Fruit fly (Drosophila melanogaster) whole organism, embryonic: ENCODE measurements around the gene CG7781.
A peak's percentile ranks its signal among the peaks of the same experiment; 100 is the strongest.

ENCODE experiments used
- Adf1 ChIP-seq: fragments of 200-800 bp; sonication (Bioruptor generic); IDR thresholded peaks from 2 replicates; pipeline ENCODE4 v1.3.6; 2022; ENCODE audit warnings: missing biosample characterization, missing genetic modification characterization
- Atf-2 ChIP-seq: fragments of 200-800 bp; sonication (Bioruptor generic); optimal IDR thresholded peaks from 2 replicates; lab custom pipeline; 2016; ENCODE audit warnings: missing biosample characterization, missing genetic modification characterization
- Awh ChIP-seq: fragments of 200-800 bp; sonication (Bioruptor generic); IDR thresholded peaks from 2 replicates; pipeline ENCODE4, ENCODE4 v1.3.6; 2022; ENCODE audit warnings: missing biosample characterization, missing genetic modification characterization
- BtbVII ChIP-seq: fragments of 200-800 bp; sonication (Bioruptor generic); optimal IDR thresholded peaks from 3 replicates; lab custom pipeline; 2017; ENCODE audit warnings: missing biosample characterization, mild to moderate bottlenecking, missing genetic modification characterization
- CG10321 ChIP-seq: fragments of 200-800 bp; sonication (Bioruptor generic); IDR thresholded peaks from 2 replicates; pipeline ENCODE4 v1.3.6; 2022; ENCODE audit warnings: missing biosample characterization, missing genetic modification characterization
- CG10462 ChIP-seq: fragments of 200-800 bp; sonication (Bioruptor generic); optimal IDR thresholded peaks from 2 replicates; lab custom pipeline; 2016; ENCODE audit warnings: missing biosample characterization, missing genetic modification characterization
- CG15696 ChIP-seq: fragments of 200-800 bp; sonication (Bioruptor generic); optimal IDR thresholded peaks from 2 replicates; lab custom pipeline; 2019; ENCODE audit warnings: missing biosample characterization, mild to moderate bottlenecking, missing genetic modification characterization, moderate library complexity
- CG1603 ChIP-seq: fragments of 200-800 bp; sonication (Bioruptor generic); optimal IDR thresholded peaks from 2 replicates; lab custom pipeline; 2019; ENCODE audit warnings: missing biosample characterization, mild to moderate bottlenecking, missing genetic modification characterization, moderate library complexity
- CG17328 ChIP-seq: fragments of 200-800 bp; sonication (Bioruptor generic); IDR thresholded peaks from 2 replicates; pipeline ENCODE4 v1.3.6; 2022; ENCODE audit warnings: missing biosample characterization, missing genetic modification characterization
- CG1832 ChIP-seq: fragments of 200-800 bp; sonication (Bioruptor generic); optimal IDR thresholded peaks from 2 replicates; lab custom pipeline; 2017; ENCODE audit warnings: missing biosample characterization, mild to moderate bottlenecking, missing genetic modification characterization, inconsistent platforms
- CG3163 ChIP-seq: fragments of 200-800 bp; sonication (Bioruptor generic); optimal IDR thresholded peaks from 3 replicates; lab custom pipeline; 2016; ENCODE audit warnings: missing biosample characterization, missing genetic modification characterization
- CG34376 ChIP-seq: fragments of 200-800 bp; sonication (Bioruptor generic); optimal IDR thresholded peaks from 2 replicates; lab custom pipeline; 2018; ENCODE audit warnings: missing biosample characterization, mild to moderate bottlenecking, missing genetic modification characterization
- CG4328 ChIP-seq: fragments of 200-800 bp; sonication (Bioruptor generic); optimal IDR thresholded peaks from 3 replicates; lab custom pipeline; 2017; ENCODE audit warnings: missing biosample characterization, missing genetic modification reagents, missing genetic modification characterization
- CG5180 ChIP-seq: fragments of 200-800 bp; sonication (Bioruptor generic); optimal IDR thresholded peaks from 3 replicates; lab custom pipeline; 2017; ENCODE audit warnings: missing biosample characterization, missing genetic modification characterization, mild to moderate bottlenecking, moderate library complexity, missing genetic modification reagents
- CG6683 ChIP-seq: fragments of 200-800 bp; sonication (Bioruptor generic); optimal IDR thresholded peaks from 2 replicates; lab custom pipeline; 2017; ENCODE audit warnings: missing biosample characterization, mild to moderate bottlenecking, missing genetic modification characterization, missing genetic modification reagents
- CG7357 ChIP-seq: fragments of 200-800 bp; sonication (Bioruptor generic); IDR thresholded peaks from 3 replicates; pipeline ENCODE4 v1.3.6; 2022; ENCODE audit warnings: missing biosample characterization, missing genetic modification characterization
- CG7745 ChIP-seq: fragments of 200-800 bp; sonication (Bioruptor generic); optimal IDR thresholded peaks from 2 replicates; lab custom pipeline; 2018; ENCODE audit warnings: missing biosample characterization, mild to moderate bottlenecking, missing genetic modification characterization, moderate library complexity
- CG7928 ChIP-seq: fragments of 200-800 bp; sonication (Bioruptor generic); optimal IDR thresholded peaks from 2 replicates; lab custom pipeline; 2017; ENCODE audit warnings: missing biosample characterization, mild to moderate bottlenecking, missing genetic modification characterization
- CTCF ChIP-seq: fragments of 200-800 bp; sonication (Bioruptor generic); optimal IDR thresholded peaks from 2 replicates; lab custom pipeline; 2017; ENCODE audit warnings: missing biosample characterization, mild to moderate bottlenecking, missing genetic modification characterization, moderate library complexity
- D19B ChIP-seq: fragments of 200-800 bp; sonication (Bioruptor generic); optimal IDR thresholded peaks from 2 replicates; lab custom pipeline; 2017; ENCODE audit warnings: missing biosample characterization, mild to moderate bottlenecking, missing genetic modification characterization
- Deaf1 ChIP-seq: fragments of 200-800 bp; optimal IDR thresholded peaks from 3 replicates; lab custom pipeline; 2019; ENCODE audit warnings: missing biosample characterization, mild to moderate bottlenecking, missing genetic modification characterization, moderate library complexity
- Fer2 ChIP-seq: fragments of 200-800 bp; sonication (Bioruptor generic); optimal IDR thresholded peaks from 2 replicates; lab custom pipeline; 2018; ENCODE audit warnings: missing biosample characterization, mild to moderate bottlenecking, missing genetic modification characterization, moderate library complexity
- Hey ChIP-seq: fragments of 200-800 bp; sonication (Bioruptor generic); optimal IDR thresholded peaks from 3 replicates; lab custom pipeline; 2018; ENCODE audit warnings: missing biosample characterization, mild to moderate bottlenecking, missing genetic modification characterization
- HmgZ ChIP-seq: fragments of 200-800 bp; sonication (Bioruptor generic); optimal IDR thresholded peaks from 2 replicates; lab custom pipeline; 2018; ENCODE audit warnings: missing biosample characterization, mild to moderate bottlenecking, missing genetic modification characterization
- MBD-R2 ChIP-seq: fragments of 200-800 bp; sonication (Bioruptor generic); IDR thresholded peaks from 2 replicates; pipeline ENCODE4 v1.3.6; 2022; ENCODE audit warnings: missing biosample characterization, missing genetic modification characterization
- Med ChIP-seq: fragments of 200-800 bp; sonication (Bioruptor generic); peaks from one replicate; lab custom pipeline; 2016; ENCODE audit warnings: missing biosample characterization, missing genetic modification characterization, mild to moderate bottlenecking, inconsistent platforms, moderate library complexity
- Oaz ChIP-seq: fragments of 200-800 bp; sonication (Bioruptor generic); IDR thresholded peaks from 2 replicates; pipeline ENCODE4 v1.3.6; 2022; ENCODE audit warnings: missing biosample characterization, missing genetic modification characterization
- Side ChIP-seq: fragments of 200-800 bp; sonication (Bioruptor generic); optimal IDR thresholded peaks from 2 replicates; lab custom pipeline; 2016; ENCODE audit warnings: missing biosample characterization, missing genetic modification characterization
- Tbp ChIP-seq: fragments of >200 bp; optimal IDR thresholded peaks from 2 replicates; lab custom pipeline; 2018; ENCODE audit warnings: missing biosample characterization, missing genetic modification characterization
- Trl ChIP-seq, 3 experiments: fragments of >200 bp in 2 of 3; fragments of 200-800 bp in 1 of 3; sonication (Bioruptor generic) in 1 of 3; optimal IDR thresholded peaks; 2 replicates in 1 of 3; 3 replicates in 2 of 3; lab custom pipeline; 2016 to 2017; ENCODE audit warnings: missing biosample characterization in 1 of 3, missing genetic modification characterization in 1 of 3
- abd-A ChIP-seq: fragments of 200-800 bp; sonication (Bioruptor generic); optimal IDR thresholded peaks from 3 replicates; lab custom pipeline; 2019; ENCODE audit warnings: missing biosample characterization, mild to moderate bottlenecking, missing genetic modification characterization, moderate library complexity
- bbx ChIP-seq: fragments of 200-800 bp; sonication (Bioruptor generic); IDR thresholded peaks from 2 replicates; pipeline ENCODE4 v1.3.6; 2022; ENCODE audit warnings: missing biosample characterization, missing genetic modification characterization; ENCODE audit not compliant: partially characterized antibody
- cato ChIP-seq: fragments of 200-800 bp; sonication (Bioruptor generic); optimal IDR thresholded peaks from 2 replicates; lab custom pipeline; 2016; ENCODE audit warnings: missing biosample characterization, missing genetic modification characterization, borderline replicate concordance
- chm ChIP-seq: fragments of 200-800 bp; sonication (Bioruptor generic); IDR thresholded peaks from 2 replicates; pipeline ENCODE4 v1.3.6; 2022; ENCODE audit warnings: missing biosample characterization, missing genetic modification characterization
- ems ChIP-seq: fragments of 200-800 bp; sonication (Bioruptor generic); optimal IDR thresholded peaks from 3 replicates; lab custom pipeline; 2016; ENCODE audit warnings: missing biosample characterization, missing genetic modification characterization
- exex ChIP-seq: fragments of 200-800 bp; sonication (Bioruptor generic); optimal IDR thresholded peaks from 4 replicates; lab custom pipeline; 2018; ENCODE audit warnings: missing biosample characterization, mild to moderate bottlenecking, missing genetic modification characterization, moderate library complexity
- gsb-n ChIP-seq: fragments of 200-800 bp; sonication (Bioruptor generic); optimal IDR thresholded peaks from 3 replicates; lab custom pipeline; 2018; ENCODE audit warnings: missing biosample characterization, mild to moderate bottlenecking, missing genetic modification characterization
- kay ChIP-seq: fragments of 200-800 bp; sonication (Bioruptor generic); optimal IDR thresholded peaks from 2 replicates; lab custom pipeline; 2016; ENCODE audit warnings: missing biosample characterization, missing genetic modification characterization
- lab ChIP-seq: fragments of 200-800 bp; sonication (Bioruptor generic); optimal IDR thresholded peaks from 3 replicates; lab custom pipeline; 2017; ENCODE audit warnings: missing biosample characterization, missing genetic modification characterization, mild to moderate bottlenecking, moderate library complexity, missing genetic modification reagents
- lov ChIP-seq, 2 experiments: fragments of 200-800 bp in 1 of 2; fragments of >200 bp in 1 of 2; sonication (Bioruptor generic) in 1 of 2; IDR thresholded peaks in 1 of 2; optimal IDR thresholded peaks in 1 of 2; 2 replicates in 1 of 2; 3 replicates in 1 of 2; pipeline versions ENCODE4 v1.3.6 to Lab custom; 2017 to 2022; ENCODE audit warnings: missing biosample characterization in 1 of 2, missing genetic modification characterization in 1 of 2
- luna ChIP-seq: fragments of 200-800 bp; sonication (Bioruptor generic); optimal IDR thresholded peaks from 2 replicates; lab custom pipeline; 2016; ENCODE audit warnings: missing biosample characterization, missing genetic modification characterization
- mirr ChIP-seq: fragments of 200-800 bp; sonication (Bioruptor generic); optimal IDR thresholded peaks from 3 replicates; lab custom pipeline; 2018; ENCODE audit warnings: missing biosample characterization, mild to moderate bottlenecking, missing genetic modification characterization
- nau ChIP-seq: fragments of 200-800 bp; sonication (Bioruptor generic); optimal IDR thresholded peaks from 3 replicates; lab custom pipeline; 2017; ENCODE audit warnings: missing biosample characterization, mild to moderate bottlenecking, missing genetic modification characterization, missing genetic modification reagents
- sd ChIP-seq: fragments of 200-800 bp; sonication (Bioruptor generic); optimal IDR thresholded peaks from 3 replicates; lab custom pipeline; 2018; ENCODE audit warnings: missing biosample characterization, mild to moderate bottlenecking, missing genetic modification characterization, moderate library complexity
- sisA ChIP-seq: fragments of 200-800 bp; sonication (Bioruptor generic); IDR thresholded peaks from 2 replicates; pipeline ENCODE4 v1.3.6; 2022; ENCODE audit warnings: missing biosample characterization, missing genetic modification characterization
- so ChIP-seq: fragments of 200-800 bp; sonication (Bioruptor generic); IDR thresholded peaks from 3 replicates; pipeline ENCODE4 v1.3.6; 2022; ENCODE audit warnings: missing biosample characterization, missing genetic modification characterization
- stc ChIP-seq: fragments of 200-800 bp; sonication (Bioruptor generic); IDR thresholded peaks from 2 replicates; pipeline ENCODE4 v1.3.6; 2022; ENCODE audit warnings: missing biosample characterization, missing genetic modification characterization
- sug ChIP-seq: fragments of 200-800 bp; optimal IDR thresholded peaks from 2 replicates; lab custom pipeline; 2019; ENCODE audit warnings: missing biosample characterization, mild to moderate bottlenecking, missing genetic modification characterization, moderate library complexity
- vvl ChIP-seq: fragments of 200-800 bp; sonication (Bioruptor generic); IDR thresholded peaks from 2 replicates; pipeline ENCODE4 v1.3.6; 2022; ENCODE audit warnings: missing biosample characterization, missing genetic modification characterization
- zfh1 ChIP-seq: fragments of 200-800 bp; sonication (Bioruptor generic); IDR thresholded peaks from 3 replicates; pipeline ENCODE4 v1.3.6; 2022; ENCODE audit warnings: missing biosample characterization, missing genetic modification characterization

The CG7781 gene

dm6 chr2L:8346260-8346659 is 21.1 kb upstream of the CG7781 start, which contains the start of gene CG7778:
Gene CG7778 (plus strand): TSS chr2L:8346620.
- TF ChIP-seq CG7928 (GFP tag; lab: Kevin White, UChicago): no peak
- no peak for TF ChIP-seq CG6683
- TF ChIP-seq CG7745 (tag; lab: Kevin White, UChicago): peak; percentile 44
- peak; percentile 94 for TF ChIP-seq CG3163 (GFP tag; lab: Kevin White, UChicago)
- no peak for TF ChIP-seq Oaz
- TF ChIP-seq Atf-2 (GFP tag; lab: Kevin White, UChicago): no peak
- TF ChIP-seq CG1832: peak; percentile 65
- peak; percentile 46; the same call in 1 of the 2 replicates for TF ChIP-seq CG10321
- 0 out of 2 replicates have a peak, but pooled peaks have one; percentile 26 for TF ChIP-seq vvl (GFP tag; lab: Robert Waterston, UW)
- peak; percentile 20 for TF ChIP-seq sd (tag; lab: Kevin White, UChicago)
- TF ChIP-seq stc (GFP tag; lab: Robert Waterston, UW): peak; percentile 30; the same call in 1 of the 2 replicates
- TF ChIP-seq exex (tag; lab: Kevin White, UChicago): peak; percentile 48
- TF ChIP-seq Med: peak; percentile 58
- TF ChIP-seq Trl (optimal IDR thresholded peaks at IDR 0.05; lab: Kevin White, UChicago): peak; percentile 60 to 65
- TF ChIP-seq Trl (GFP tag; optimal IDR thresholded peaks at IDR 0.05; lab: Kevin White, UChicago): no peak
- peak; percentile 82 for TF ChIP-seq Adf1 (GFP tag; lab: Robert Waterston, UW)

DNA sequence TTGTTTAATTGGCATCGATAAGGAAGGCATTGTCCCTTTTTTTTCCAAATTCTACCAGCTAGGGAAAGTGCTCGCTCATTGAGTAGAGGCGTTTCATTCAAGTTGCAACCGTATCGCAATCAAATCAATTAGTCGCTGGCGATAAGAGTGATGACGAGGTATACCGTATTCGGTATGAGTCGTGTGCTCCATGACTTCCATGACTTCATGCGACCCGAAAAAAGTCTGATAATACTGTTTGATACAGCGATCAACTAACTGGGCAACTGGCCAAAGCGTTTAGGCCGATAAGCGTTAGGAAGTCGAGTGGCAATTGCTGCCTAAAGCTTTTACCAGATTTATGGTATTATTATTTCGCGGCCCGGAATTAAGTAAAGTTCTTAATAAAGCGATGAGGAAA is 19.3 kb upstream of the CG7781 start:
- TF ChIP-seq lab (GFP tag; lab: Kevin White, UChicago) (peak; percentile 39), HmgZ (tag; lab: Kevin White, UChicago) (peak; percentile 27), nau (GFP tag; lab: Kevin White, UChicago) (no peak), Hey (peak; percentile 14), exex (tag; lab: Kevin White, UChicago) (peak; percentile 96), sug (tag; lab: Kevin White, UChicago) (peak; percentile 51), CG4328 (no peak), bbx (no peak), kay (GFP tag; lab: Kevin White, UChicago) (no peak), CG17328 (GFP tag; lab: Robert Waterston, UW) (no peak), Tbp (GFP tag; lab: Kevin White, UChicago) (no peak), Fer2 (tag; lab: Kevin White, UChicago) (no peak), D19B (GFP tag; lab: Kevin White, UChicago) (peak; percentile 48), gsb-n (tag; lab: Kevin White, UChicago) (no peak), CG1832 (no peak), CG1603 (tag; lab: Kevin White, UChicago) (no peak), lov (optimal IDR thresholded peaks at IDR 0.05; lab: Kevin White, UChicago) (no peak), lov (GFP tag; IDR thresholded peaks at IDR 0.05; lab: Robert Waterston, UW) (no peak), Deaf1 (tag; lab: Kevin White, UChicago) (peak; percentile 16), CG10462 (GFP tag; lab: Kevin White, UChicago) (no peak), ems (GFP tag; lab: Kevin White, UChicago) (no peak), CG15696 (tag; lab: Kevin White, UChicago) (no peak), BtbVII (GFP tag; lab: Kevin White, UChicago) (peak; percentile 2), zfh1 (GFP tag; lab: Robert Waterston, UW) (no peak), abd-A (tag; lab: Kevin White, UChicago) (no peak), MBD-R2 (GFP tag; lab: Robert Waterston, UW) (no peak), CG7357 (no peak), sisA (GFP tag; lab: Robert Waterston, UW) (no peak), Awh (GFP tag; lab: Robert Waterston, UW) (no peak), chm (GFP tag; lab: Robert Waterston, UW) (no peak), CG5180 (GFP tag; lab: Kevin White, UChicago) (peak; percentile 74), mirr (GFP tag; lab: Kevin White, UChicago) (no peak), luna (GFP tag; lab: Kevin White, UChicago) (no peak), Side (GFP tag; lab: Kevin White, UChicago) (no peak), so (no peak), CG34376 (peak; percentile 78), cato (GFP tag; lab: Kevin White, UChicago) (no peak), CTCF (GFP tag; lab: Kevin White, UChicago) (no peak)
